Worm (Caenorhabditis elegans) whole organism, late embryonic: ENCODE results near the gene hlh-4.

Experiments used
- C08G9.2 ChIP-seq: sonication (generic microtip); optimal IDR thresholded peaks from 2 replicates; lab custom pipeline; 2016; ENCODE audit warnings: mild to moderate bottlenecking, missing genetic modification characterization, moderate library complexity, missing compliant biosample characterization
- C38D4.7 ChIP-seq: fragments of 200-800 bp; sonication (Bioruptor generic); optimal IDR thresholded peaks from 2 replicates; lab custom pipeline; 2018; ENCODE audit warnings: mild to moderate bottlenecking, missing genetic modification characterization, moderate library complexity, missing compliant biosample characterization
- K02D7.2 ChIP-seq: sonication (generic microtip); optimal IDR thresholded peaks from 2 replicates; lab custom pipeline; 2017; ENCODE audit warnings: mild to moderate bottlenecking, missing genetic modification characterization, missing compliant biosample characterization
- Y22D7AL.16 ChIP-seq: sonication (generic microtip); optimal IDR thresholded peaks from 2 replicates; lab custom pipeline; 2016; ENCODE audit warnings: missing genetic modification characterization, missing compliant biosample characterization
- ahr-1 ChIP-seq: sonication (generic microtip); optimal IDR thresholded peaks from 2 replicates; lab custom pipeline; 2016; ENCODE audit warnings: missing genetic modification characterization, missing compliant biosample characterization
- ceh-14 ChIP-seq: sonication (generic microtip); optimal IDR thresholded peaks from 2 replicates; lab custom pipeline; 2016; ENCODE audit warnings: missing genotype, missing genetic modification characterization, missing compliant biosample characterization
- ceh-19 ChIP-seq: fragments of 200-800 bp; sonication (Bioruptor generic); optimal IDR thresholded peaks from 2 replicates; lab custom pipeline; 2018; ENCODE audit warnings: mild to moderate bottlenecking, missing genetic modification characterization, missing compliant biosample characterization
- ceh-2 ChIP-seq: sonication (generic microtip); optimal IDR thresholded peaks from 2 replicates; lab custom pipeline; 2016; ENCODE audit warnings: missing genotype, missing genetic modification characterization, missing compliant biosample characterization
- ceh-31 ChIP-seq: sonication (generic microtip); optimal IDR thresholded peaks from 2 replicates; lab custom pipeline; 2016; ENCODE audit warnings: missing genetic modification characterization, missing compliant biosample characterization
- ceh-34 ChIP-seq: sonication (generic microtip); optimal IDR thresholded peaks from 2 replicates; lab custom pipeline; 2016; ENCODE audit warnings: mild to moderate bottlenecking, missing genetic modification characterization, missing compliant biosample characterization
- dmd-4 ChIP-seq: sonication (generic microtip); optimal IDR thresholded peaks from 2 replicates; lab custom pipeline; 2016; ENCODE audit warnings: borderline replicate concordance, missing genetic modification characterization, missing compliant biosample characterization
- elt-4 ChIP-seq: sonication (generic microtip); optimal IDR thresholded peaks from 2 replicates; lab custom pipeline; 2016; ENCODE audit warnings: missing genetic modification characterization, missing compliant biosample characterization
- fkh-6 ChIP-seq: sonication (generic microtip); optimal IDR thresholded peaks from 2 replicates; lab custom pipeline; 2016; ENCODE audit warnings: missing genetic modification characterization, missing compliant biosample characterization
- gmeb-2 ChIP-seq: sonication (generic microtip); optimal IDR thresholded peaks from 2 replicates; lab custom pipeline; 2016; ENCODE audit warnings: missing genetic modification characterization, inconsistent platforms, missing compliant biosample characterization
- hlh-13 ChIP-seq: fragments of 200-800 bp; sonication (Bioruptor generic); optimal IDR thresholded peaks from 2 replicates; lab custom pipeline; 2018; ENCODE audit warnings: mild to moderate bottlenecking, missing genetic modification characterization, missing compliant biosample characterization
- hlh-15 ChIP-seq: sonication (generic microtip); optimal IDR thresholded peaks from 2 replicates; lab custom pipeline; 2016; ENCODE audit warnings: missing genetic modification characterization, missing compliant biosample characterization
- hlh-8 ChIP-seq: sonication (generic microtip); optimal IDR thresholded peaks from 2 replicates; lab custom pipeline; 2016; ENCODE audit warnings: missing genotype, missing genetic modification characterization, missing compliant biosample characterization
- lim-6 ChIP-seq: sonication (generic microtip); optimal IDR thresholded peaks from 2 replicates; lab custom pipeline; 2016; ENCODE audit warnings: missing genetic modification characterization, missing compliant biosample characterization
- lin-11 ChIP-seq: fragments of 200-800 bp; sonication (Bioruptor generic); optimal IDR thresholded peaks from 2 replicates; lab custom pipeline; 2018; ENCODE audit warnings: mild to moderate bottlenecking, missing genetic modification characterization, missing compliant biosample characterization
- madf-2 ChIP-seq: sonication (generic microtip); optimal IDR thresholded peaks from 2 replicates; lab custom pipeline; 2017; ENCODE audit warnings: missing genetic modification characterization, missing compliant biosample characterization
- mec-3 ChIP-seq: sonication (generic microtip); optimal IDR thresholded peaks from 2 replicates; lab custom pipeline; 2016; ENCODE audit warnings: borderline replicate concordance, missing genetic modification characterization, missing compliant biosample characterization
- nfya-1 ChIP-seq: sonication (generic microtip); optimal IDR thresholded peaks from 2 replicates; lab custom pipeline; 2017; ENCODE audit warnings: missing genetic modification characterization, mild to moderate bottlenecking, missing compliant biosample characterization, antibody characterized with exemption, moderate library complexity
- nhr-232 ChIP-seq: sonication (generic microtip); optimal IDR thresholded peaks from 2 replicates; lab custom pipeline; 2016; ENCODE audit warnings: missing genetic modification characterization, missing compliant biosample characterization
- npax-4 ChIP-seq: sonication (generic microtip); optimal IDR thresholded peaks from 2 replicates; lab custom pipeline; 2016; ENCODE audit warnings: missing genetic modification characterization, missing compliant biosample characterization
- pag-3 ChIP-seq: sonication (generic microtip); optimal IDR thresholded peaks from 2 replicates; lab custom pipeline; 2016; ENCODE audit warnings: missing compliant biosample characterization, missing genetic modification characterization, borderline replicate concordance
- pha-2 ChIP-seq: sonication (generic microtip); optimal IDR thresholded peaks from 2 replicates; lab custom pipeline; 2017; ENCODE audit warnings: mild to moderate bottlenecking, missing genetic modification characterization, missing compliant biosample characterization
- pros-1 ChIP-seq: fragments of 150-350 bp; optimal IDR thresholded peaks from 2 replicates; lab custom pipeline; 2014; ENCODE audit warnings: missing biosample characterization, missing genetic modification reagents, missing genetic modification characterization
- ref-2 ChIP-seq: sonication (generic microtip); optimal IDR thresholded peaks from 2 replicates; lab custom pipeline; 2016; ENCODE audit warnings: missing genetic modification characterization, missing compliant biosample characterization
- rnt-1 ChIP-seq: sonication (generic microtip); optimal IDR thresholded peaks from 2 replicates; lab custom pipeline; 2016; ENCODE audit warnings: missing genetic modification characterization, missing compliant biosample characterization
- sdc-2 ChIP-seq: sonication (generic microtip); optimal IDR thresholded peaks from 2 replicates; lab custom pipeline; 2016; ENCODE audit warnings: missing genotype, missing genetic modification characterization, missing compliant biosample characterization
- sox-2 ChIP-seq: fragments of 200-800 bp; sonication (Bioruptor generic); IDR thresholded peaks from 2 replicates; pipeline ENCODE4 v1.3.6; 2022; ENCODE audit warnings: missing genetic modification reagents, missing genetic modification characterization, missing compliant biosample characterization
- sox-4 ChIP-seq: sonication (generic microtip); optimal IDR thresholded peaks from 2 replicates; lab custom pipeline; 2017; ENCODE audit warnings: mild to moderate bottlenecking, missing genetic modification characterization, inconsistent platforms, missing compliant biosample characterization
- syd-9 ChIP-seq: sonication (generic microtip); optimal IDR thresholded peaks from 2 replicates; lab custom pipeline; 2016; ENCODE audit warnings: mild to moderate bottlenecking, missing genetic modification characterization, moderate library complexity, missing compliant biosample characterization
- tbx-2 ChIP-seq: sonication (generic microtip); optimal IDR thresholded peaks from 2 replicates; lab custom pipeline; 2016; ENCODE audit warnings: missing genetic modification characterization, missing compliant biosample characterization
- tbx-7 ChIP-seq: sonication (generic microtip); optimal IDR thresholded peaks from 2 replicates; lab custom pipeline; 2016; ENCODE audit warnings: missing genotype, missing genetic modification characterization, missing compliant biosample characterization
- ttx-3 ChIP-seq: sonication (generic microtip); optimal IDR thresholded peaks from 2 replicates; lab custom pipeline; 2016; ENCODE audit warnings: missing genetic modification reagents, missing genetic modification characterization, missing compliant biosample characterization
- unc-3 ChIP-seq, 2 experiments: fragments of 200-800 bp in 1 of 2; sonication (Bioruptor generic) in 1 of 2; sonication (generic microtip) in 1 of 2; conservative IDR thresholded peaks in 1 of 2; optimal IDR thresholded peaks in 1 of 2; 2 replicates each; pipeline versions ENCODE4 v1.3.6 to Lab custom; 2016 to 2022; ENCODE audit warnings: missing compliant biosample characterization in 2 of 2, missing genetic modification characterization in 2 of 2, missing genetic modification reagents in 1 of 2
- unc-55 ChIP-seq: sonication (generic microtip); optimal IDR thresholded peaks from 2 replicates; lab custom pipeline; 2017; ENCODE audit warnings: missing biosample characterization, missing genetic modification reagents, missing genetic modification characterization
- unc-86 ChIP-seq: sonication (generic microtip); optimal IDR thresholded peaks from 2 replicates; lab custom pipeline; 2016; ENCODE audit warnings: missing genetic modification characterization, missing compliant biosample characterization
- zip-5 ChIP-seq: sonication (generic microtip); optimal IDR thresholded peaks from 2 replicates; lab custom pipeline; 2016; ENCODE audit warnings: missing genetic modification characterization, missing compliant biosample characterization

hlh-4 gene

ce11 chrIII:9711163-9711562 lies 27.7 kb downstream of the hlh-4 start:
- TF ChIP-seq sox-2 (GFP tag; lab: Robert Waterston, UW) (no peak), unc-55 (GFP tag; lab: Kevin White, UChicago) (no peak), unc-86 (tag; lab: Kevin White, UChicago) (no peak), zip-5 (tag; lab: Kevin White, UChicago) (no peak), npax-4 (no peak), ceh-14 (tag; lab: Kevin White, UChicago) (no peak), mec-3 (tag; lab: Kevin White, UChicago) (no peak), hlh-8 (no peak), dmd-4 (tag; lab: Kevin White, UChicago) (no peak), ttx-3 (tag; lab: Kevin White, UChicago) (no peak), elt-4 (tag; lab: Kevin White, UChicago) (no peak), nfya-1 (tag; lab: Kevin White, UChicago) (no peak), sdc-2 (no peak), unc-3 (GFP tag; conservative IDR thresholded peaks at IDR 0.05; lab: Robert Waterston, UW) (no peak), unc-3 (tag; optimal IDR thresholded peaks at IDR 0.05; lab: Kevin White, UChicago) (no peak), lin-11 (tag; lab: Kevin White, UChicago) (no peak), ceh-2 (tag; lab: Kevin White, UChicago) (no peak), gmeb-2 (tag; lab: Kevin White, UChicago) (no peak), ceh-34 (tag; lab: Kevin White, UChicago) (no peak)

- TF ChIP-seq dmd-4 (tag; lab: Kevin White, UChicago) (no peak), Y22D7AL.16 (no peak), C38D4.7 (GFP tag; lab: Kevin White, UChicago) (no peak), sdc-2 (peak; percentile 8), nfya-1 (tag; lab: Kevin White, UChicago) (peak; percentile 15), fkh-6 (tag; lab: Kevin White, UChicago) (peak; percentile 4), nhr-232 (peak; percentile 37), C08G9.2 (tag; lab: Kevin White, UChicago) (peak; percentile 13), ceh-19 (GFP tag; lab: Kevin White, UChicago) (no peak)
Measured at ce11 chrIII:9705157-9705905, 33.5 kb downstream of the hlh-4 start.

- TF ChIP-seq lim-6 (tag; lab: Kevin White, UChicago) = no peak
- TF ChIP-seq nfya-1 (tag; lab: Kevin White, UChicago) = peak; percentile 2
- no peak for TF ChIP-seq ttx-3 (tag; lab: Kevin White, UChicago)
- TF ChIP-seq madf-2 (tag; lab: Kevin White, UChicago) = no peak
Measured at ce11 chrIII:9704606-9704938, 34.3 kb downstream of the hlh-4 start.

DNA sequence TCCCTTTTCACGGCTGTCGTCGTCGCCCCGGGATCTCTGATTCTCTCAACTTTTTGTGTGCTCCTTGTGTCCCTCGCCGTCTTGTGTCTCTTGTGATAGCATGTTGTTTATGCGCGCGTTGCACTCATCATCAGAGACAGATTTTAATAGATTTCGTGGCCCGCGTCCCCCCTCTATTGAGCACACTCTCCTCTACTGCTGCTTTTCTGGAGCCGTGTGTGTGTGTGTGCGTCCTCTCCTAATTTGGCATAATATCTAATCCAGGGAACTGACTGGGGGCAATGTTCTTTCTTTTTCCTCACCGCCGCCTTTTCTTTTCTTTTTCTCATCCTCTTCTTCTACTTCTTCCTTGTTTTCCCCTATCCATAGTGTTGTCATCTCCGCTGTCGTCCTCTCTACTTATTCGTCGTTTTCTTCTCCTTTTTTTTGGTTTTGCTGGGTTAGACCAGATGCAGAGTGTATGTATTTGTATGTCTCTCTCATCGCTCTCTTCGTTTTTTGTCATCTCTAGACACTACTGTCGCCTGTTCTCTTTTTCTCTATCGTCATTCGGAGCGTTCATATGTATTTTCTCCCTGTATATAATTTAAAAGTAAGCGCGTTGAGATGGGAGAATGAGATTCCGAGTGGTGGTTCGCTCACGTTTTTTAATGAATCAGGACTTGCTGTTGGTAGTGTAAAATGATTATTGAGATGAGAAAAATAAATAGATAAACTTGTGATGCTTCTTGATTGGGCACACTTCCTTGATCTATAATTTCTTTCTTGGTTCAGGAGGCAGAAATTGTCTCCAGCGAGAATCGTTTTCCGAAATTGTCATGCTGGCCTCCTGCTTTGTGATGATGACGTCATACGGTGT lies 34.9 kb downstream of the hlh-4 start:
- TF ChIP-seq hlh-13 (GFP tag; lab: Kevin White, UChicago) (no peak), syd-9 (tag; lab: Kevin White, UChicago) (peak; percentile 55), ceh-14 (tag; lab: Kevin White, UChicago) (peak; percentile 73), hlh-15 (tag; lab: Kevin White, UChicago) (no peak), ref-2 (tag; lab: Kevin White, UChicago) (peak; percentile 10), elt-4 (tag; lab: Kevin White, UChicago) (no peak), unc-3 (GFP tag; conservative IDR thresholded peaks at IDR 0.05; lab: Robert Waterston, UW) (no peak), unc-3 (tag; optimal IDR thresholded peaks at IDR 0.05; lab: Kevin White, UChicago) (no peak), hlh-8 (no peak), pros-1 (no peak), fkh-6 (tag; lab: Kevin White, UChicago) (no peak), K02D7.2 (tag; lab: Kevin White, UChicago) (no peak), ceh-19 (GFP tag; lab: Kevin White, UChicago) (peak; percentile 34), mec-3 (tag; lab: Kevin White, UChicago) (peak; percentile 38), ceh-31 (peak; percentile 67), pha-2 (tag; lab: Kevin White, UChicago) (no peak), lim-6 (tag; lab: Kevin White, UChicago) (peak; percentile 3), Y22D7AL.16 (no peak), ceh-34 (tag; lab: Kevin White, UChicago) (peak; percentile 54), sdc-2 (no peak), ahr-1 (no peak), rnt-1 (tag; lab: Kevin White, UChicago) (peak; percentile 38), pag-3 (no peak), tbx-7 (tag; lab: Kevin White, UChicago) (no peak), ceh-2 (tag; lab: Kevin White, UChicago) (peak; percentile 31), ttx-3 (tag; lab: Kevin White, UChicago) (no peak), lin-11 (tag; lab: Kevin White, UChicago) (no peak), tbx-2 (peak; percentile 65), sox-4 (tag; lab: Kevin White, UChicago) (no peak)
